Worm (Caenorhabditis elegans) whole organism, L3 larva: ENCODE measurements around the gene srh-76.

Experiments
- R02D3.7 ChIP-seq: fragments of 150-350 bp; optimal IDR thresholded peaks from 2 replicates; lab custom pipeline; 2014; ENCODE audit warnings: missing biosample characterization, missing genetic modification characterization
- ZK546.5 ChIP-seq: sonication (generic microtip); optimal IDR thresholded peaks from 2 replicates; lab custom pipeline; 2017; ENCODE audit warnings: missing biosample characterization, missing genetic modification characterization
- aly-2 ChIP-seq: fragments of 150-350 bp; optimal IDR thresholded peaks from 2 replicates; lab custom pipeline; 2014; ENCODE audit warnings: missing biosample characterization, missing genetic modification characterization
- ceh-16 ChIP-seq: sonication (generic microtip); optimal IDR thresholded peaks from 2 replicates; lab custom pipeline; 2017; ENCODE audit warnings: missing biosample characterization, missing genetic modification characterization
- ceh-82 ChIP-seq: fragments of 150-350 bp; optimal IDR thresholded peaks from 2 replicates; lab custom pipeline; 2014; ENCODE audit warnings: missing biosample characterization, missing genetic modification characterization
- egl-27 ChIP-seq: sonication (generic microtip); optimal IDR thresholded peaks from 4 replicates; lab custom pipeline; 2017; ENCODE audit warnings: missing biosample characterization, missing genetic modification reagents, missing genetic modification characterization
- egl-5 ChIP-seq: fragments of 150-350 bp; optimal IDR thresholded peaks from 2 replicates; lab custom pipeline; 2017; ENCODE audit warnings: missing biosample characterization, missing genetic modification reagents, missing genetic modification characterization, inconsistent platforms
- elt-2 ChIP-seq: sonication (generic microtip); optimal IDR thresholded peaks from 2 replicates; lab custom pipeline; 2016; ENCODE audit warnings: missing genetic modification reagents, mild to moderate bottlenecking, missing genetic modification characterization, missing compliant biosample characterization
- elt-3 ChIP-seq, 3 experiments: fragments of 150-350 bp in 1 of 3; sonication (generic microtip) in 2 of 3; optimal IDR thresholded peaks; 2 replicates in 2 of 3; 4 replicates in 1 of 3; lab custom pipeline; 2014 to 2017; ENCODE audit warnings: missing biosample characterization in 3 of 3, missing genetic modification characterization in 3 of 3
- fkh-2 ChIP-seq: fragments of 150-350 bp; optimal IDR thresholded peaks from 2 replicates; lab custom pipeline; 2014; ENCODE audit warnings: missing biosample characterization, missing genetic modification reagents, missing genetic modification characterization
- fos-1 ChIP-seq: fragments of 150-350 bp; optimal IDR thresholded peaks from 2 replicates; lab custom pipeline; 2014; ENCODE audit warnings: missing biosample characterization, missing genetic modification characterization
- hmg-11 ChIP-seq: sonication (generic microtip); optimal IDR thresholded peaks from 2 replicates; lab custom pipeline; 2016; ENCODE audit warnings: missing genetic modification characterization, missing compliant biosample characterization
- lin-39 ChIP-seq: fragments of 150-350 bp; optimal IDR thresholded peaks from 2 replicates; lab custom pipeline; 2018; ENCODE audit warnings: missing biosample characterization, missing genetic modification reagents, missing genetic modification characterization
- mdl-1 ChIP-seq: fragments of 150-350 bp; optimal IDR thresholded peaks from 2 replicates; lab custom pipeline; 2014; ENCODE audit warnings: missing biosample characterization, missing genetic modification characterization
- mml-1 ChIP-seq: fragments of 150-350 bp; sonication (generic microtip); optimal IDR thresholded peaks from 3 replicates; lab custom pipeline; 2014; ENCODE audit warnings: missing biosample characterization, missing genetic modification characterization
- nhr-237 ChIP-seq: fragments of 150-350 bp; optimal IDR thresholded peaks from 2 replicates; lab custom pipeline; 2014; ENCODE audit warnings: missing biosample characterization, missing genetic modification characterization
- nhr-28 ChIP-seq: fragments of 150-350 bp; optimal IDR thresholded peaks from 2 replicates; lab custom pipeline; 2014; ENCODE audit warnings: missing biosample characterization, missing genetic modification characterization
- nhr-43 ChIP-seq: sonication (generic microtip); optimal IDR thresholded peaks from 2 replicates; lab custom pipeline; 2016; ENCODE audit warnings: mild to moderate bottlenecking, missing genetic modification characterization, missing compliant biosample characterization; ENCODE audit not compliant: poor library complexity, severe bottlenecking
- nhr-67 ChIP-seq: fragments of 150-350 bp; optimal IDR thresholded peaks from 2 replicates; lab custom pipeline; 2014; ENCODE audit warnings: missing biosample characterization, missing genetic modification characterization
- nhr-76 ChIP-seq: fragments of 150-350 bp; sonication (generic microtip); optimal IDR thresholded peaks from 5 replicates; lab custom pipeline; 2014; ENCODE audit warnings: missing biosample characterization, missing genetic modification characterization
- nhr-77 ChIP-seq: fragments of 150-350 bp; optimal IDR thresholded peaks from 2 replicates; lab custom pipeline; 2014; ENCODE audit warnings: missing biosample characterization, missing genetic modification characterization
- pha-4 ChIP-seq: fragments of 150-350 bp; optimal IDR thresholded peaks from 2 replicates; lab custom pipeline; 2014; ENCODE audit warnings: missing biosample characterization, missing genetic modification reagents, missing genetic modification characterization
- pqm-1 ChIP-seq: fragments of 150-350 bp; optimal IDR thresholded peaks from 2 replicates; lab custom pipeline; 2017; ENCODE audit warnings: missing biosample characterization, missing genetic modification characterization, inconsistent platforms
- skn-1 ChIP-seq: fragments of 150-350 bp; optimal IDR thresholded peaks from 2 replicates; lab custom pipeline; 2014; ENCODE audit warnings: missing biosample characterization, missing genetic modification characterization
- tbx-2 ChIP-seq: sonication (generic microtip); optimal IDR thresholded peaks from 2 replicates; lab custom pipeline; 2016; ENCODE audit warnings: mild to moderate bottlenecking, missing genetic modification characterization, missing compliant biosample characterization
- unc-39 ChIP-seq: sonication (generic microtip); optimal IDR thresholded peaks from 4 replicates; lab custom pipeline; 2017; ENCODE audit warnings: missing biosample characterization, missing genetic modification characterization
- unc-62 ChIP-seq: fragments of 150-350 bp; sonication (generic microtip); optimal IDR thresholded peaks from 4 replicates; lab custom pipeline; 2014; ENCODE audit warnings: missing biosample characterization, missing genetic modification reagents, missing genetic modification characterization
- zag-1 ChIP-seq: fragments of 150-350 bp; optimal IDR thresholded peaks from 2 replicates; lab custom pipeline; 2014; ENCODE audit warnings: missing biosample characterization, missing genetic modification characterization
- ztf-11 ChIP-seq: fragments of 150-350 bp; optimal IDR thresholded peaks from 2 replicates; lab custom pipeline; 2014; ENCODE audit warnings: missing biosample characterization, missing genetic modification characterization
- ztf-4 ChIP-seq: fragments of 150-350 bp; optimal IDR thresholded peaks from 2 replicates; lab custom pipeline; 2014; ENCODE audit warnings: missing biosample characterization, missing genetic modification characterization

Gene srh-76

DNA sequence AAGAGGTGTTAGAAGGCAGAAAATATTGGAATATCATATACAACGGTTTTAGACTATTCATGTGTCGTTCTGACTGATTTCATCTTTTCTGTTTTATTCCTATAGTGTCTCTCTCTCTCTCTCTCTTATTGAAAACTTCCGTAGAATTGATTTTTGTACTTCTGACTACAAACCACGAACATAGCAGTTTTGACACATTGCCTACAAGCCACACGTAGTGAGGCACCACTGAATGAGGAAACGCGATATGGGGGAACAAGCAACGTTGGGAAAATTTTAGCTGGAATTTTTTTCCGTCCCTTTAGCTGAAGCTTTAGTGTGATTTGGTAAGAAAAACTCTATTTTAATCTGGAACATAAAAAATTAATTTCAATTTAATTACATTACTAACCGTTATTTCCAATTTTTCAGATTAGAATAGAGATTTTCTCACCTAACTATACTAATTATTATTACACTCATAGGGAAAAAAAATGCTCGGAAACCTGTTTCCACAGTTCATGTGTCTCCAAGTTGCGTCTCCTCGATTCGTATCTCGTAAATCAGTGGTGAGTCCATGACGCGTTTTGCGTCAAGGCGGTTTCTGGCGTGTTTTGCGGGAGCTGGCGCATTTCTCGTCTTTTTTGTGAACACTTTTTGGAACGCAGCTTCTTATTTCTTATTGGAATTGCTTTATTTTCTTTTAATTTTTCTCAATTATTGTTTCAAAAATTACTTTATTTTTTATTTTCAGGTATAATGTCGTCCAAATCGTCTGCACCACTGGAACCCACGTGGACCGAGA, 42.9 kb upstream of the srh-76 start, which contains the start of the genes nhr-142 and F44E7.9 (continued):
- TF ChIP-seq nhr-237 (tag; lab: Kevin White, UChicago) = no peak
- no peak for TF ChIP-seq nhr-28
- no peak for TF ChIP-seq zag-1 (tag; lab: Kevin White, UChicago)
- no peak for TF ChIP-seq elt-3 (tag; optimal IDR thresholded peaks at IDR 0.05; lab: Kevin White, UChicago)
- peak; percentile 25 for TF ChIP-seq egl-27 (tag; lab: Kevin White, UChicago)
- TF ChIP-seq, all 47 proteins: peak for 24

DNA sequence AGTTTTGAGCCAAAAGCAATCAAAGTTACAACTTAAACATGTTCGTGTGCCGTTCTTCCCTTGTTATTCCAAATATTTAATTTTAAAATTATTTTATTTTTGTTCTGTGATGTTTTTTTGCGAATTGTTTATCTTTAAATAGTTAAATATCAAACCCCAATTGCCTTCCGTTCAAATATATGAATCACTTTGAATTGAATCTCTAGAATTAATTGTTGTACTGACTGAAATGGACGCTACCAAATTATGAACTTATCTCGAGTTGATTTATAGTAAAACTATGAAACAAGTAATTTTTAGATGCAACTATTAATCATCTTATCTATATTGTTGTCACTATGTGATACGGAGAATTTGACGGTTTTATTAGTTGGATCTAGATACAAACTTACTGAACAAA, 41.6 kb upstream of the srh-76 start, which contains the start of gene ZC250.2:
Gene ZC250.2 (plus strand): TSS at position 301 of the 400 bp plus-strand sequence.
- TF ChIP-seq egl-5 (tag; lab: Kevin White, UChicago) (no peak), unc-62 (GFP tag; lab: Kevin White, UChicago) (no peak), fos-1 (tag; lab: Kevin White, UChicago) (no peak), nhr-43 (no peak), aly-2 (tag; lab: Kevin White, UChicago) (no peak), tbx-2 (tag; lab: Kevin White, UChicago) (no peak), fkh-2 (no peak), hmg-11 (tag; lab: Kevin White, UChicago) (no peak), pqm-1 (tag; lab: Kevin White, UChicago) (no peak), pha-4 (tag; lab: Kevin White, UChicago) (no peak), unc-39 (tag; lab: Kevin White, UChicago) (no peak), R02D3.7 (tag; lab: Kevin White, UChicago) (no peak), ZK546.5 (tag; lab: Kevin White, UChicago) (no peak), nhr-76 (no peak), lin-39 (tag; lab: Kevin White, UChicago) (no peak), ztf-11 (tag; lab: Kevin White, UChicago) (no peak)
- TF ChIP-seq, all 47 proteins: peak for 0

- TF ChIP-seq ztf-4 (tag; lab: Kevin White, UChicago) (no peak), nhr-67 (tag; lab: Kevin White, UChicago) (no peak), nhr-76 (no peak), nhr-77 (tag; lab: Kevin White, UChicago) (no peak), unc-39 (tag; lab: Kevin White, UChicago) (no peak)
Measured at ce11 chrV:5798132-5798531, 35.5 kb upstream of the srh-76 start, which contains the start of gene nstp-3. nstp-3 (minus strand) TSS chrV:5798232.

DNA sequence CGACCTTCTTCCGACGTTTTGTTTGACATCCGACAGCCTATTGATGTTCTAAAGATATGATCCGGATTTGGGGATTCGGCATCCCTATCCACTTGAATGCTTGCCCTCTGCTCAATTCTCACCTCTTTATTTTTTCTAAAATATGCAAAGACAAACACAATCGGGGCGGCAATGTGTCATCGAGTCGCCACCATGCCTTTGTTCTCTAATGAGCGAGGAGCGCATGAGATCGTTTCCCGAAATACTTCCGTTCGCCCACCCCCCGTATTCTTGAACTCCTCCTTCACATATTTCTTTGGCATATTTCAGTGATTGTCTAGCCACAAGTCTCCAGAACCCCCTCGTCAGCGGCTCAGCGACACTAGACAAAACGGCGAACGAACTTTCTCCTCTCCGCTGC, 34.3 kb upstream of the srh-76 start, which contains the start of gene cyn-17:
Gene cyn-17 (plus strand): TSS at position 301 of the 400 bp plus-strand sequence.
- TF ChIP-seq ceh-16 = no peak
- TF ChIP-seq elt-2 = no peak
- TF ChIP-seq egl-5 (tag; lab: Kevin White, UChicago) = no peak
- TF ChIP-seq nhr-76 = no peak
- no peak for TF ChIP-seq ztf-4 (tag; lab: Kevin White, UChicago)
- TF ChIP-seq, all 47 proteins: peak for 0

- TF ChIP-seq nhr-76 (no peak), elt-3 (tag; optimal IDR thresholded peaks at IDR 0.05; lab: Kevin White, UChicago) (no peak), skn-1 (tag; lab: Kevin White, UChicago) (no peak), tbx-2 (tag; lab: Kevin White, UChicago) (no peak), hmg-11 (tag; lab: Kevin White, UChicago) (no peak), pqm-1 (tag; lab: Kevin White, UChicago) (no peak), mdl-1 (tag; lab: Kevin White, UChicago) (no peak), pha-4 (tag; lab: Kevin White, UChicago) (no peak), R02D3.7 (tag; lab: Kevin White, UChicago) (no peak), fkh-2 (no peak), fos-1 (tag; lab: Kevin White, UChicago) (no peak), ceh-82 (tag; lab: Kevin White, UChicago) (no peak), lin-39 (tag; lab: Kevin White, UChicago) (no peak), mml-1 (tag; lab: Kevin White, UChicago) (no peak)
- TF ChIP-seq, all 47 proteins: peak for 0
Measured at ce11 chrV:5805467-5805866, 28.2 kb upstream of the srh-76 start, which contains the start of gene ZC250.5. ZC250.5 (plus strand) TSS chrV:5805767.
